Fruit fly (Drosophila melanogaster) whole organism, embryonic: Measurements from ENCODE around the gene CG32189.

Experiments
- ATbp ChIP-seq: fragments of 200-800 bp; sonication (Bioruptor generic); optimal IDR thresholded peaks from 2 replicates; lab custom pipeline; 2017; ENCODE audit warnings: missing biosample characterization, mild to moderate bottlenecking, missing genetic modification characterization, missing genetic modification reagents
- Asciz ChIP-seq: fragments of 200-800 bp; sonication (Bioruptor generic); optimal IDR thresholded peaks from 2 replicates; lab custom pipeline; 2017; ENCODE audit warnings: missing biosample characterization, mild to moderate bottlenecking, missing genetic modification characterization, missing genetic modification reagents
- B-H1 ChIP-seq: fragments of 200-800 bp; sonication (Bioruptor generic); IDR thresholded peaks from 3 replicates; pipeline ENCODE4 v1.3.6; 2022; ENCODE audit warnings: missing biosample characterization, missing genetic modification characterization
- CG10267 ChIP-seq: fragments of 200-800 bp; sonication (Bioruptor generic); optimal IDR thresholded peaks from 2 replicates; lab custom pipeline; 2018; ENCODE audit warnings: missing biosample characterization, mild to moderate bottlenecking, missing genetic modification characterization, moderate library complexity
- CG10543 ChIP-seq: fragments of 200-800 bp; sonication (Bioruptor generic); optimal IDR thresholded peaks from 3 replicates; lab custom pipeline; 2017; ENCODE audit warnings: missing biosample characterization, mild to moderate bottlenecking, missing genetic modification characterization, moderate library complexity
- CG11504 ChIP-seq: fragments of 200-800 bp; sonication (Bioruptor generic); optimal IDR thresholded peaks from 3 replicates; lab custom pipeline; 2019; ENCODE audit warnings: missing biosample characterization, mild to moderate bottlenecking, missing genetic modification characterization, moderate library complexity
- CG11695 ChIP-seq: fragments of 200-800 bp; sonication (Bioruptor generic); IDR thresholded peaks from 3 replicates; pipeline ENCODE4 v1.3.6; 2022; ENCODE audit warnings: missing biosample characterization, missing genetic modification characterization
- CG12071 ChIP-seq: fragments of 200-800 bp; sonication (Bioruptor generic); optimal IDR thresholded peaks from 3 replicates; lab custom pipeline; 2018; ENCODE audit warnings: missing biosample characterization, mild to moderate bottlenecking, missing genetic modification characterization
- CG15011 ChIP-seq: fragments of 200-800 bp; sonication (Bioruptor generic); optimal IDR thresholded peaks from 3 replicates; lab custom pipeline; 2018; ENCODE audit warnings: missing biosample characterization, mild to moderate bottlenecking, missing genetic modification characterization
- CG1647 ChIP-seq: fragments of 200-800 bp; sonication (Bioruptor generic); optimal IDR thresholded peaks from 3 replicates; lab custom pipeline; 2016; ENCODE audit warnings: missing biosample characterization, missing genetic modification characterization
- CG1792 ChIP-seq: fragments of 200-800 bp; sonication (Bioruptor generic); optimal IDR thresholded peaks from 2 replicates; lab custom pipeline; 2016; ENCODE audit warnings: missing biosample characterization, missing genetic modification characterization
- CG18619 ChIP-seq: fragments of 200-800 bp; sonication (Bioruptor generic); optimal IDR thresholded peaks from 3 replicates; lab custom pipeline; 2017; ENCODE audit warnings: missing biosample characterization, mild to moderate bottlenecking, missing genetic modification characterization
- CG2889 ChIP-seq: fragments of 200-800 bp; sonication (Bioruptor generic); IDR thresholded peaks from 3 replicates; pipeline ENCODE4 v1.3.6; 2022; ENCODE audit warnings: missing biosample characterization, missing genetic modification characterization
- CG30431 ChIP-seq: fragments of 200-800 bp; sonication (Bioruptor generic); optimal IDR thresholded peaks from 2 replicates; lab custom pipeline; 2017; ENCODE audit warnings: missing biosample characterization, missing genetic modification characterization
- CG32532 ChIP-seq: fragments of 200-800 bp; sonication (Bioruptor generic); IDR thresholded peaks from 2 replicates; pipeline ENCODE4 v1.3.6; 2022; ENCODE audit warnings: missing biosample characterization, missing genetic modification characterization
- CG3281 ChIP-seq: fragments of 200-800 bp; sonication (Bioruptor generic); optimal IDR thresholded peaks from 3 replicates; lab custom pipeline; 2017; ENCODE audit warnings: missing biosample characterization, mild to moderate bottlenecking, missing genetic modification characterization
- CG34376 ChIP-seq: fragments of 200-800 bp; sonication (Bioruptor generic); optimal IDR thresholded peaks from 2 replicates; lab custom pipeline; 2018; ENCODE audit warnings: missing biosample characterization, mild to moderate bottlenecking, missing genetic modification characterization
- CG3838 ChIP-seq: fragments of 200-800 bp; sonication (Bioruptor generic); optimal IDR thresholded peaks from 3 replicates; lab custom pipeline; 2016; ENCODE audit warnings: missing biosample characterization, missing genetic modification characterization
- CG3995 ChIP-seq: fragments of 200-800 bp; sonication (Bioruptor generic); optimal IDR thresholded peaks from 3 replicates; lab custom pipeline; 2016; ENCODE audit warnings: missing biosample characterization, missing genetic modification characterization
- CG5180 ChIP-seq: fragments of 200-800 bp; sonication (Bioruptor generic); optimal IDR thresholded peaks from 3 replicates; lab custom pipeline; 2017; ENCODE audit warnings: missing biosample characterization, missing genetic modification characterization, mild to moderate bottlenecking, moderate library complexity, missing genetic modification reagents
- CG5953 ChIP-seq: fragments of 200-800 bp; sonication (Bioruptor generic); IDR thresholded peaks from 2 replicates; pipeline ENCODE4 v1.3.6; 2022; ENCODE audit warnings: missing biosample characterization, missing genetic modification characterization
- CG6175 ChIP-seq: fragments of 200-800 bp; sonication (Bioruptor generic); IDR thresholded peaks from 3 replicates; pipeline ENCODE4 v1.3.6; 2022; ENCODE audit warnings: missing biosample characterization, missing genetic modification characterization
- CG6689 ChIP-seq: fragments of 200-800 bp; sonication (Bioruptor generic); IDR thresholded peaks from 2 replicates; pipeline ENCODE4 v1.3.6; 2022; ENCODE audit warnings: missing biosample characterization, missing genetic modification characterization
- CG6813 ChIP-seq: fragments of 200-800 bp; sonication (Bioruptor generic); optimal IDR thresholded peaks from 2 replicates; lab custom pipeline; 2017; ENCODE audit warnings: missing biosample characterization, missing genetic modification characterization, mild to moderate bottlenecking, moderate library complexity, missing genetic modification reagents
- Camta ChIP-seq: fragments of 200-800 bp; sonication (Bioruptor generic); optimal IDR thresholded peaks from 2 replicates; lab custom pipeline; 2016; ENCODE audit warnings: missing biosample characterization, missing genetic modification characterization
- CrebB ChIP-seq: fragments of 200-800 bp; sonication (Bioruptor generic); optimal IDR thresholded peaks from 3 replicates; lab custom pipeline; 2018; ENCODE audit warnings: missing biosample characterization, mild to moderate bottlenecking, missing genetic modification characterization
- D19A ChIP-seq: fragments of 200-800 bp; optimal IDR thresholded peaks from 3 replicates; lab custom pipeline; 2019; ENCODE audit warnings: missing biosample characterization, mild to moderate bottlenecking, missing genetic modification characterization, moderate library complexity
- Deaf1 ChIP-seq: fragments of 200-800 bp; optimal IDR thresholded peaks from 3 replicates; lab custom pipeline; 2019; ENCODE audit warnings: missing biosample characterization, mild to moderate bottlenecking, missing genetic modification characterization, moderate library complexity
- Dll ChIP-seq: fragments of 200-800 bp; sonication (Bioruptor generic); IDR thresholded peaks from 4 replicates; pipeline ENCODE4 v1.3.6; 2022; ENCODE audit warnings: missing biosample characterization, missing genetic modification characterization; ENCODE audit not compliant: partially characterized antibody
- HmgZ ChIP-seq: fragments of 200-800 bp; sonication (Bioruptor generic); optimal IDR thresholded peaks from 2 replicates; lab custom pipeline; 2018; ENCODE audit warnings: missing biosample characterization, mild to moderate bottlenecking, missing genetic modification characterization
- Kr ChIP-seq: fragments of 200-800 bp; sonication (Bioruptor generic); optimal IDR thresholded peaks from 2 replicates; lab custom pipeline; 2017; ENCODE audit warnings: missing biosample characterization, mild to moderate bottlenecking, missing genetic modification characterization
- Max ChIP-seq: fragments of 200-800 bp; sonication (Bioruptor generic); optimal IDR thresholded peaks from 2 replicates; lab custom pipeline; 2016; ENCODE audit warnings: missing biosample characterization, mild to moderate bottlenecking, missing genetic modification characterization
- Meics ChIP-seq: fragments of 200-800 bp; sonication (Bioruptor generic); optimal IDR thresholded peaks from 2 replicates; lab custom pipeline; 2017; ENCODE audit warnings: missing biosample characterization, mild to moderate bottlenecking, missing genetic modification characterization
- Optix ChIP-seq: fragments of 200-800 bp; sonication (Bioruptor generic); IDR thresholded peaks from 3 replicates; pipeline ENCODE4 v1.3.6; 2022; ENCODE audit warnings: missing biosample characterization, missing genetic modification characterization
- PHDP ChIP-seq: fragments of 200-800 bp; sonication (Bioruptor generic); optimal IDR thresholded peaks from 3 replicates; lab custom pipeline; 2018; ENCODE audit warnings: missing biosample characterization, mild to moderate bottlenecking, missing genetic modification characterization, moderate library complexity
- Ssrp ChIP-seq: fragments of 200-800 bp; sonication (Bioruptor generic); optimal IDR thresholded peaks from 2 replicates; lab custom pipeline; 2018; ENCODE audit warnings: missing biosample characterization, mild to moderate bottlenecking, missing genetic modification characterization, moderate library complexity
- Trl ChIP-seq, 3 experiments: fragments of >200 bp in 2 of 3; fragments of 200-800 bp in 1 of 3; sonication (Bioruptor generic) in 1 of 3; optimal IDR thresholded peaks; 2 replicates in 1 of 3; 3 replicates in 2 of 3; lab custom pipeline; 2016 to 2017; ENCODE audit warnings: missing biosample characterization in 1 of 3, missing genetic modification characterization in 1 of 3
- cg ChIP-seq: fragments of 200-800 bp; sonication (Bioruptor generic); optimal IDR thresholded peaks from 3 replicates; lab custom pipeline; 2019; ENCODE audit warnings: missing biosample characterization, mild to moderate bottlenecking, missing genetic modification characterization, moderate library complexity
- kni ChIP-seq: fragments of 200-800 bp; sonication (Bioruptor generic); optimal IDR thresholded peaks from 3 replicates; lab custom pipeline; 2017; ENCODE audit warnings: mild to moderate bottlenecking, missing biosample characterization, missing genetic modification reagents, missing genetic modification characterization
- lov ChIP-seq, 2 experiments: fragments of 200-800 bp in 1 of 2; fragments of >200 bp in 1 of 2; sonication (Bioruptor generic) in 1 of 2; IDR thresholded peaks in 1 of 2; optimal IDR thresholded peaks in 1 of 2; 2 replicates in 1 of 2; 3 replicates in 1 of 2; pipeline versions ENCODE4 v1.3.6 to Lab custom; 2017 to 2022; ENCODE audit warnings: missing biosample characterization in 1 of 2, missing genetic modification characterization in 1 of 2
- oc ChIP-seq: fragments of 200-800 bp; sonication (Bioruptor generic); optimal IDR thresholded peaks from 2 replicates; lab custom pipeline; 2018; ENCODE audit warnings: missing biosample characterization, mild to moderate bottlenecking, missing genetic modification characterization, moderate library complexity
- onecut ChIP-seq: fragments of 200-800 bp; sonication (Bioruptor generic); IDR thresholded peaks from 2 replicates; pipeline ENCODE4 v1.3.6; 2022; ENCODE audit warnings: missing biosample characterization, missing genetic modification characterization
- otp ChIP-seq: fragments of 200-800 bp; sonication (Bioruptor generic); IDR thresholded peaks from 3 replicates; pipeline ENCODE4, ENCODE4 v1.3.6; 2022; ENCODE audit warnings: missing biosample characterization, missing genetic modification characterization
- pnt ChIP-seq: fragments of 200-800 bp; sonication (Bioruptor generic); optimal IDR thresholded peaks from 3 replicates; lab custom pipeline; 2016; ENCODE audit warnings: missing biosample characterization, missing genetic modification characterization
- pzg ChIP-seq: fragments of 200-800 bp; sonication (Bioruptor generic); optimal IDR thresholded peaks from 3 replicates; lab custom pipeline; 2018; ENCODE audit warnings: missing biosample characterization, mild to moderate bottlenecking, missing genetic modification characterization, moderate library complexity
- sens ChIP-seq: fragments of 200-800 bp; sonication (Bioruptor generic); peaks from one replicate; lab custom pipeline; 2016; ENCODE audit warnings: missing biosample characterization, missing genetic modification characterization
- wek ChIP-seq: fragments of 200-800 bp; sonication (Bioruptor generic); optimal IDR thresholded peaks from 3 replicates; lab custom pipeline; 2018; ENCODE audit warnings: missing biosample characterization, mild to moderate bottlenecking, missing genetic modification characterization, moderate library complexity
- zf30C ChIP-seq: fragments of 200-800 bp; sonication (Bioruptor generic); optimal IDR thresholded peaks from 3 replicates; lab custom pipeline; 2018; ENCODE audit warnings: missing biosample characterization, mild to moderate bottlenecking, missing genetic modification characterization

The CG32189 gene

dm6 chr3L:17808597-17809213, 26.3 kb downstream of the CG32189 start, which contains the start of gene CG32191:
CG32191 (minus strand) TSS chr3L:17809146.
- TF ChIP-seq CG3838 (GFP tag; lab: Kevin White, UChicago), result no peak
- TF ChIP-seq Camta (GFP tag; lab: Kevin White, UChicago), result no peak
- TF ChIP-seq lov (optimal IDR thresholded peaks at IDR 0.05; lab: Kevin White, UChicago), result no peak
- no peak for TF ChIP-seq lov (GFP tag; IDR thresholded peaks at IDR 0.05; lab: Robert Waterston, UW)
- no peak for TF ChIP-seq CG1792
- TF ChIP-seq B-H1, result no peak
- TF ChIP-seq wek, result no peak
- no peak for TF ChIP-seq kni (GFP tag; lab: Kevin White, UChicago)
- TF ChIP-seq CG3995 (GFP tag; lab: Kevin White, UChicago), result no peak
- 0 out of 3 replicates have a peak, but pooled peaks have one; percentile 33 for TF ChIP-seq CG6175 (GFP tag; lab: Robert Waterston, UW)
- TF ChIP-seq CG6813 (GFP tag; lab: Kevin White, UChicago), result peak; percentile 37
- TF ChIP-seq zf30C, result no peak
- 0 out of 3 replicates have a peak, but pooled peaks have one; percentile 11 for TF ChIP-seq CG11695 (GFP tag; lab: Robert Waterston, UW)
- TF ChIP-seq Ssrp (tag; lab: Kevin White, UChicago), result no peak
- TF ChIP-seq onecut (GFP tag; lab: Robert Waterston, UW), result no peak
- no peak for TF ChIP-seq pzg (GFP tag; lab: Kevin White, UChicago)
- peak; percentile 32 for TF ChIP-seq CG12071 (GFP tag; lab: Kevin White, UChicago)
- no peak for TF ChIP-seq CG18619 (GFP tag; lab: Kevin White, UChicago)
- no peak for TF ChIP-seq Max (GFP tag; lab: Kevin White, UChicago)
- no peak for TF ChIP-seq otp (GFP tag; lab: Robert Waterston, UW)
- TF ChIP-seq Deaf1, result no peak
- TF ChIP-seq CG11504 (tag; lab: Kevin White, UChicago), result no peak
- no peak for TF ChIP-seq Trl (optimal IDR thresholded peaks at IDR 0.05; lab: Kevin White, UChicago)
- TF ChIP-seq Trl (GFP tag; optimal IDR thresholded peaks at IDR 0.05; lab: Kevin White, UChicago), result no peak
- TF ChIP-seq Dll (GFP tag; lab: Robert Waterston, UW), result no peak
- no peak for TF ChIP-seq D19A (tag; lab: Kevin White, UChicago)
- peak; percentile 70 for TF ChIP-seq ATbp (GFP tag; lab: Kevin White, UChicago)
- TF ChIP-seq CG15011 (GFP tag; lab: Kevin White, UChicago), result peak; percentile 23
- TF ChIP-seq sens (GFP tag; lab: Kevin White, UChicago), result peak; percentile 69
- TF ChIP-seq PHDP (tag; lab: Kevin White, UChicago), result peak; percentile 22
- TF ChIP-seq Meics (GFP tag; lab: Kevin White, UChicago), result peak; percentile 34
- TF ChIP-seq CG10267 (tag; lab: Kevin White, UChicago), result no peak
- TF ChIP-seq oc (tag; lab: Kevin White, UChicago), result peak; percentile 40
- peak; percentile 52 for TF ChIP-seq Asciz (GFP tag; lab: Kevin White, UChicago)
- 0 out of 2 replicates have a peak, but pooled peaks have one; percentile 23 for TF ChIP-seq CG32532 (GFP tag; lab: Robert Waterston, UW)
- TF ChIP-seq CG5953, result no peak
- TF ChIP-seq CG34376 (GFP tag; lab: Kevin White, UChicago), result peak; percentile 59
- TF ChIP-seq Kr (GFP tag; lab: Kevin White, UChicago), result no peak
- TF ChIP-seq HmgZ, result no peak
- no peak for TF ChIP-seq CG6689 (GFP tag; lab: Robert Waterston, UW)
- TF ChIP-seq CG30431, result no peak
- TF ChIP-seq CG2889, result 0 out of 3 replicates have a peak, but pooled peaks have one; percentile 8
- peak; percentile 44 for TF ChIP-seq CG10543 (GFP tag; lab: Kevin White, UChicago)
- no peak for TF ChIP-seq Optix (GFP tag; lab: Robert Waterston, UW)
- peak; percentile 2 for TF ChIP-seq CrebB (tag; lab: Kevin White, UChicago)
- TF ChIP-seq cg (GFP tag; lab: Kevin White, UChicago), result no peak
- no peak for TF ChIP-seq CG1647
- TF ChIP-seq CG3281 (GFP tag; lab: Kevin White, UChicago), result peak; percentile 4
- no peak for TF ChIP-seq pnt (GFP tag; lab: Kevin White, UChicago)
- TF ChIP-seq CG5180 (GFP tag; lab: Kevin White, UChicago), result peak; percentile 95
